Fruit fly (Drosophila melanogaster) whole organism, embryonic: Measurements from ENCODE around the gene CG4461.

ENCODE experiments used
- Bteb2 ChIP-seq: fragments of 200-800 bp; sonication (Bioruptor generic); optimal IDR thresholded peaks from 2 replicates; lab custom pipeline; 2016; ENCODE audit warnings: missing biosample characterization, missing genetic modification characterization
- CG10209 ChIP-seq: fragments of 200-800 bp; sonication (Bioruptor generic); optimal IDR thresholded peaks from 3 replicates; lab custom pipeline; 2017; ENCODE audit warnings: missing biosample characterization, mild to moderate bottlenecking, missing genetic modification characterization, missing genetic modification reagents
- CG10321 ChIP-seq: fragments of 200-800 bp; sonication (Bioruptor generic); IDR thresholded peaks from 2 replicates; pipeline ENCODE4 v1.3.6; 2022; ENCODE audit warnings: missing biosample characterization, missing genetic modification characterization
- CG16779 ChIP-seq: fragments of 200-800 bp; sonication (Bioruptor generic); IDR thresholded peaks from 2 replicates; pipeline ENCODE4 v1.3.6; 2022; ENCODE audit warnings: missing biosample characterization, missing genetic modification characterization
- CG30020 ChIP-seq: fragments of 200-800 bp; optimal IDR thresholded peaks from 2 replicates; lab custom pipeline; 2019; ENCODE audit warnings: missing biosample characterization, mild to moderate bottlenecking, missing genetic modification characterization, moderate library complexity
- CG3407 ChIP-seq: fragments of 200-800 bp; sonication (Bioruptor generic); optimal IDR thresholded peaks from 2 replicates; lab custom pipeline; 2018; ENCODE audit warnings: missing biosample characterization, mild to moderate bottlenecking, missing genetic modification characterization
- CG4282 ChIP-seq: fragments of 200-800 bp; sonication (Bioruptor generic); optimal IDR thresholded peaks from 2 replicates; lab custom pipeline; 2016; ENCODE audit warnings: missing biosample characterization, missing genetic modification characterization
- CG6254 ChIP-seq: fragments of 200-800 bp; sonication (Bioruptor generic); optimal IDR thresholded peaks from 3 replicates; lab custom pipeline; 2017; ENCODE audit warnings: mild to moderate bottlenecking, missing biosample characterization, missing genetic modification reagents, missing genetic modification characterization
- CG7786 ChIP-seq: fragments of 200-800 bp; sonication (Bioruptor generic); optimal IDR thresholded peaks from 2 replicates; lab custom pipeline; 2016; ENCODE audit warnings: missing biosample characterization, missing genetic modification characterization
- CG7963 ChIP-seq: fragments of 200-800 bp; sonication (Bioruptor generic); IDR thresholded peaks from 3 replicates; pipeline ENCODE4 v1.3.6; 2022; ENCODE audit warnings: missing biosample characterization, missing genetic modification characterization; ENCODE audit not compliant: partially characterized antibody
- CG8944 ChIP-seq: fragments of 200-800 bp; sonication (Bioruptor generic); optimal IDR thresholded peaks from 3 replicates; lab custom pipeline; 2016; ENCODE audit warnings: missing biosample characterization, missing genetic modification characterization
- CG9727 ChIP-seq: fragments of 200-800 bp; sonication (Bioruptor generic); optimal IDR thresholded peaks from 3 replicates; lab custom pipeline; 2017; ENCODE audit warnings: missing biosample characterization, mild to moderate bottlenecking, missing genetic modification characterization
- CG9817 ChIP-seq: fragments of 200-800 bp; sonication (Bioruptor generic); optimal IDR thresholded peaks from 2 replicates; lab custom pipeline; 2018; ENCODE audit warnings: missing biosample characterization, mild to moderate bottlenecking, missing genetic modification characterization, moderate library complexity
- CrebB ChIP-seq: fragments of 200-800 bp; sonication (Bioruptor generic); optimal IDR thresholded peaks from 3 replicates; lab custom pipeline; 2018; ENCODE audit warnings: missing biosample characterization, mild to moderate bottlenecking, missing genetic modification characterization
- D ChIP-seq, 2 experiments: fragments of 200-800 bp in 1 of 2; fragments of >200 bp in 1 of 2; sonication (Bioruptor generic) in 1 of 2; optimal IDR thresholded peaks; 2 replicates in 1 of 2; 3 replicates in 1 of 2; lab custom pipeline; 2017; ENCODE audit warnings: mild to moderate bottlenecking in 1 of 2, missing biosample characterization in 1 of 2, missing genetic modification characterization in 1 of 2, missing genetic modification reagents in 1 of 2
- Doc3 ChIP-seq: fragments of 200-800 bp; sonication (Bioruptor generic); IDR thresholded peaks from 3 replicates; pipeline ENCODE4 v1.3.6; 2022; ENCODE audit warnings: missing biosample characterization, missing genetic modification characterization; ENCODE audit not compliant: partially characterized antibody
- Drgx ChIP-seq: fragments of 200-800 bp; sonication (Bioruptor generic); IDR thresholded peaks from 2 replicates; pipeline ENCODE4 v1.3.6; 2022; ENCODE audit warnings: missing biosample characterization, missing genetic modification characterization
- Gug ChIP-seq: fragments of 200-800 bp; sonication (Bioruptor generic); IDR thresholded peaks from 4 replicates; pipeline ENCODE4 v1.3.6; 2022; ENCODE audit warnings: missing biosample characterization, missing genetic modification characterization
- Hr51 ChIP-seq, 2 experiments: fragments of 200-800 bp; sonication (Bioruptor generic); optimal IDR thresholded peaks; 2 replicates in 1 of 2; 3 replicates in 1 of 2; lab custom pipeline; 2016 to 2018; ENCODE audit warnings: missing biosample characterization in 2 of 2, missing genetic modification characterization in 2 of 2, mild to moderate bottlenecking in 1 of 2, moderate library complexity in 1 of 2
- Opbp ChIP-seq: fragments of 200-800 bp; sonication (Bioruptor generic); IDR thresholded peaks from 3 replicates; pipeline ENCODE4 v1.3.6; 2022; ENCODE audit warnings: missing biosample characterization, missing genetic modification characterization; ENCODE audit not compliant: partially characterized antibody
- Ptx1 ChIP-seq: fragments of 200-800 bp; sonication (Bioruptor generic); IDR thresholded peaks from 2 replicates; pipeline ENCODE4 v1.3.6; 2022; ENCODE audit warnings: missing biosample characterization, missing genetic modification characterization
- Side ChIP-seq: fragments of 200-800 bp; sonication (Bioruptor generic); optimal IDR thresholded peaks from 2 replicates; lab custom pipeline; 2016; ENCODE audit warnings: missing biosample characterization, missing genetic modification characterization
- Sox102F ChIP-seq: fragments of 200-800 bp; sonication (Bioruptor generic); optimal IDR thresholded peaks from 2 replicates; lab custom pipeline; 2018; ENCODE audit warnings: missing biosample characterization, mild to moderate bottlenecking, missing genetic modification characterization, moderate library complexity
- Sry-β ChIP-seq: fragments of 200-800 bp; sonication (Bioruptor generic); optimal IDR thresholded peaks from 2 replicates; lab custom pipeline; 2018; ENCODE audit warnings: missing biosample characterization, mild to moderate bottlenecking, missing genetic modification characterization, moderate library complexity
- Sry-δ ChIP-seq: fragments of 200-800 bp; sonication (Bioruptor generic); optimal IDR thresholded peaks from 2 replicates; lab custom pipeline; 2016; ENCODE audit warnings: missing biosample characterization, missing genetic modification characterization
- ab ChIP-seq: fragments of 200-800 bp; sonication (Bioruptor generic); optimal IDR thresholded peaks from 2 replicates; lab custom pipeline; 2016; ENCODE audit warnings: missing biosample characterization, missing genetic modification characterization
- al ChIP-seq: fragments of 200-800 bp; sonication (Bioruptor generic); IDR thresholded peaks from 2 replicates; pipeline ENCODE4 v1.3.6; 2022; ENCODE audit warnings: missing biosample characterization, missing genetic modification characterization
- aop ChIP-seq: fragments of 200-800 bp; sonication (Bioruptor generic); IDR thresholded peaks from 2 replicates; pipeline ENCODE4 v1.3.6; 2022; ENCODE audit warnings: missing biosample characterization, missing genetic modification characterization
- ara ChIP-seq: fragments of 200-800 bp; sonication (Bioruptor generic); IDR thresholded peaks from 2 replicates; pipeline ENCODE4 v1.3.6; 2022; ENCODE audit warnings: missing biosample characterization, missing genetic modification characterization
- bigmax ChIP-seq: fragments of 200-800 bp; sonication (Bioruptor generic); optimal IDR thresholded peaks from 2 replicates; lab custom pipeline; 2018; ENCODE audit warnings: missing biosample characterization, mild to moderate bottlenecking, missing genetic modification characterization
- chm ChIP-seq: fragments of 200-800 bp; sonication (Bioruptor generic); IDR thresholded peaks from 2 replicates; pipeline ENCODE4 v1.3.6; 2022; ENCODE audit warnings: missing biosample characterization, missing genetic modification characterization
- dpn ChIP-seq, 2 experiments: fragments of 200-800 bp; sonication (Bioruptor generic); optimal IDR thresholded peaks; 3 replicates each; lab custom pipeline; 2016; ENCODE audit warnings: missing biosample characterization in 2 of 2, missing genetic modification characterization in 2 of 2
- esg ChIP-seq: fragments of 200-800 bp; sonication (Bioruptor generic); conservative IDR thresholded peaks from 2 replicates; pipeline ENCODE4 v1.3.6; 2022; ENCODE audit warnings: missing biosample characterization, missing genetic modification characterization
- gcm2 ChIP-seq: fragments of 200-800 bp; sonication (Bioruptor generic); optimal IDR thresholded peaks from 2 replicates; lab custom pipeline; 2016; ENCODE audit warnings: missing biosample characterization, missing genetic modification characterization
- hb ChIP-seq: fragments of 200-800 bp; sonication (Bioruptor generic); IDR thresholded peaks from 3 replicates; pipeline ENCODE4 v1.3.6; 2022; ENCODE audit warnings: missing biosample characterization, missing genetic modification characterization; ENCODE audit not compliant: partially characterized antibody
- her ChIP-seq: fragments of 200-800 bp; sonication (Bioruptor generic); optimal IDR thresholded peaks from 2 replicates; lab custom pipeline; 2016; ENCODE audit warnings: missing biosample characterization, missing genetic modification characterization
- ind ChIP-seq: fragments of 200-800 bp; sonication (Bioruptor generic); optimal IDR thresholded peaks from 3 replicates; lab custom pipeline; 2016; ENCODE audit warnings: missing biosample characterization, missing genetic modification characterization
- inv ChIP-seq: fragments of 200-800 bp; sonication (Bioruptor generic); IDR thresholded peaks from 2 replicates; pipeline ENCODE4 v1.3.6; 2022; ENCODE audit warnings: missing biosample characterization, missing genetic modification characterization; ENCODE audit not compliant: partially characterized antibody
- jumu ChIP-seq: fragments of 200-800 bp; sonication (Bioruptor generic); optimal IDR thresholded peaks from 3 replicates; lab custom pipeline; 2016; ENCODE audit warnings: missing biosample characterization, missing genetic modification characterization
- kah ChIP-seq: fragments of 200-800 bp; sonication (Bioruptor generic); optimal IDR thresholded peaks from 2 replicates; lab custom pipeline; 2018; ENCODE audit warnings: missing biosample characterization, mild to moderate bottlenecking, missing genetic modification characterization
- luna ChIP-seq: fragments of 200-800 bp; sonication (Bioruptor generic); optimal IDR thresholded peaks from 2 replicates; lab custom pipeline; 2016; ENCODE audit warnings: missing biosample characterization, missing genetic modification characterization
- onecut ChIP-seq: fragments of 200-800 bp; sonication (Bioruptor generic); IDR thresholded peaks from 2 replicates; pipeline ENCODE4 v1.3.6; 2022; ENCODE audit warnings: missing biosample characterization, missing genetic modification characterization
- prd ChIP-seq, 3 experiments: fragments of >200 bp in 2 of 3; fragments of 200-800 bp in 1 of 3; sonication (Bioruptor generic) in 1 of 3; optimal IDR thresholded peaks in 2 of 3; IDR thresholded peaks in 1 of 3; 2 replicates in 2 of 3; 3 replicates in 1 of 3; pipeline versions ENCODE4 v1.3.6 to Lab custom; 2017 to 2022; ENCODE audit warnings: missing biosample characterization in 1 of 3, missing genetic modification characterization in 1 of 3
- pum ChIP-seq: fragments of 200-800 bp; sonication (Bioruptor generic); optimal IDR thresholded peaks from 2 replicates; lab custom pipeline; 2016; ENCODE audit warnings: missing biosample characterization, missing genetic modification characterization
- sens ChIP-seq: fragments of 200-800 bp; sonication (Bioruptor generic); peaks from one replicate; lab custom pipeline; 2016; ENCODE audit warnings: missing biosample characterization, missing genetic modification characterization
- tna ChIP-seq: fragments of 200-800 bp; sonication (Bioruptor generic); IDR thresholded peaks from 2 replicates; pipeline ENCODE4 v1.3.6; 2022; ENCODE audit warnings: missing biosample characterization, missing genetic modification characterization; ENCODE audit not compliant: partially characterized antibody
- vvl ChIP-seq: fragments of 200-800 bp; sonication (Bioruptor generic); IDR thresholded peaks from 2 replicates; pipeline ENCODE4 v1.3.6; 2022; ENCODE audit warnings: missing biosample characterization, missing genetic modification characterization
- wdn ChIP-seq: fragments of 200-800 bp; sonication (Bioruptor generic); IDR thresholded peaks from 2 replicates; pipeline ENCODE4 v1.3.6; 2022; ENCODE audit warnings: missing biosample characterization, missing genetic modification characterization
- zfh2 ChIP-seq: fragments of 200-800 bp; sonication (Bioruptor generic); optimal IDR thresholded peaks from 2 replicates; lab custom pipeline; 2016; ENCODE audit warnings: missing biosample characterization, missing genetic modification characterization

CG4461 gene

DNA sequence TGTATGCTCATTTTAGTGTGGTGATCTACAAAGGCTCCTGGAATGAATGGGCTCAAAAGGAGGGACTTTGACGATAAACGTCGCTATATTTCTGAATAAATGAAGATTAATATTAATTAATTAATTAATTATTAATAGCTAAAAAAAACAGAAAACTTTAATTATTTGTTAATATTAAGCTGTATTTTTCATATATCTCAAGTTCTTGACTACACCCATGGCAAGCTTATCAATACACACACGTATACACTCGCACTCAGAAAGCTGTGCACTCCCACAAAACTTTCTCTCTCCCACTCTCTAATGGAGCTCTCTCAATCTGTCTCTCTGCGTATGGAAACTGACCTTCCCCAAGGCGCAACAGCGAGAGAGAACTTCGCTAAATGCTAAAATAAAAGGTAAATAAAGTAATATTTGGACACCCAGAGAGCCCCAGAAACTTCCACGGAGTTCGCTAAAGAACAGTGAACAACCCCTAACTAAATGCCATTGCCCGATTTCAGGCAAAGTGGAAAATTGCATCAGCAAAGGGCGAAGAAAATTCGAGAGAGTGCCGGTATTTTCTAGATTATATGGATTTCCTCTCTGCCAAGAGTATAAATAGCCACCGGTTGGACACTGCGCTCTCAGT is 1.7 kb upstream of the CG4461 start (continued):
- no peak for TF ChIP-seq ab (GFP tag; lab: Kevin White, UChicago)
- no peak; the same call in 1 of the 2 replicates for TF ChIP-seq tna (GFP tag; lab: Robert Waterston, UW)
- TF ChIP-seq CG4282 (GFP tag; lab: Kevin White, UChicago): no peak
- TF ChIP-seq wdn (GFP tag; lab: Robert Waterston, UW): peak; percentile 55
- TF ChIP-seq Bteb2 (GFP tag; lab: Kevin White, UChicago): no peak
- peak; percentile 76 for TF ChIP-seq Sox102F (GFP tag; lab: Kevin White, UChicago)
- TF ChIP-seq sens (GFP tag; lab: Kevin White, UChicago): peak; percentile 89
- TF ChIP-seq hb: no peak
- no peak for TF ChIP-seq D (optimal IDR thresholded peaks at IDR 0.05; lab: Kevin White, UChicago)
- peak; percentile 66 for TF ChIP-seq D (GFP tag; optimal IDR thresholded peaks at IDR 0.05; lab: Kevin White, UChicago)
- TF ChIP-seq CG7963: no peak
- TF ChIP-seq aop (GFP tag; lab: Robert Waterston, UW): no peak
- no peak for TF ChIP-seq CG10321 (GFP tag; lab: Robert Waterston, UW)
- no peak for TF ChIP-seq CG8944 (GFP tag; lab: Kevin White, UChicago)
- no peak for TF ChIP-seq inv (GFP tag; lab: Robert Waterston, UW)
- TF ChIP-seq al (GFP tag; lab: Robert Waterston, UW): no peak
- peak; percentile 40 for TF ChIP-seq onecut (GFP tag; lab: Robert Waterston, UW)
- no peak for TF ChIP-seq Gug
- peak; percentile 45; the same call in 2 of the 3 replicates for TF ChIP-seq Doc3 (GFP tag; lab: Robert Waterston, UW)
- peak; percentile 39 for TF ChIP-seq CG9817
- TF ChIP-seq Hr51 (GFP tag; optimal IDR thresholded peaks at IDR 0.05; lab: Kevin White, UChicago): peak in 1 of 2 experiments; percentile 67
- peak; percentile 94 for TF ChIP-seq vvl
- TF ChIP-seq zfh2 (GFP tag; lab: Kevin White, UChicago): no peak
- TF ChIP-seq esg (GFP tag; lab: Robert Waterston, UW): peak; percentile 48
- TF ChIP-seq ara (GFP tag; lab: Robert Waterston, UW): peak; percentile 66; the same call in 1 of the 2 replicates
- TF ChIP-seq dpn (GFP tag; optimal IDR thresholded peaks at IDR 0.05; lab: Kevin White, UChicago): peak in 1 of 2 experiments; percentile 43
- TF ChIP-seq Drgx: peak; percentile 88
- no peak for TF ChIP-seq CG7786 (GFP tag; lab: Kevin White, UChicago)
- no peak for TF ChIP-seq gcm2 (GFP tag; lab: Kevin White, UChicago)
- peak; percentile 57; the same call in 1 of the 2 replicates for TF ChIP-seq chm (GFP tag; lab: Robert Waterston, UW)
- TF ChIP-seq CG10209 (GFP tag; lab: Kevin White, UChicago): peak; percentile 57
- no peak for TF ChIP-seq CrebB (tag; lab: Kevin White, UChicago)
- TF ChIP-seq kah (GFP tag; lab: Kevin White, UChicago): no peak
- TF ChIP-seq luna (GFP tag; lab: Kevin White, UChicago): no peak
- no peak for TF ChIP-seq Sry-δ
- no peak for TF ChIP-seq bigmax (GFP tag; lab: Kevin White, UChicago)
- peak; percentile 71 for TF ChIP-seq CG6254 (GFP tag; lab: Kevin White, UChicago)
- no peak for TF ChIP-seq prd (optimal IDR thresholded peaks at IDR 0.05; lab: Kevin White, UChicago)
- peak; percentile 60 for TF ChIP-seq prd (GFP tag; IDR thresholded peaks at IDR 0.05; lab: Robert Waterston, UW)
- no peak for TF ChIP-seq Sry-β (GFP tag; lab: Kevin White, UChicago)
- no peak for TF ChIP-seq pum (GFP tag; lab: Kevin White, UChicago)
- no peak for TF ChIP-seq CG30020 (tag; lab: Kevin White, UChicago)
- TF ChIP-seq CG16779 (GFP tag; lab: Robert Waterston, UW): no peak
- no peak for TF ChIP-seq Side
- peak; percentile 45; the same call in 1 of the 3 replicates for TF ChIP-seq Opbp (GFP tag; lab: Robert Waterston, UW)
- no peak for TF ChIP-seq jumu (GFP tag; lab: Kevin White, UChicago)
- peak; percentile 54 for TF ChIP-seq CG3407
- TF ChIP-seq CG9727 (GFP tag; lab: Kevin White, UChicago): peak; percentile 66
- peak; percentile 71 for TF ChIP-seq ind (GFP tag; lab: Kevin White, UChicago)
- TF ChIP-seq Ptx1 (GFP tag; lab: Robert Waterston, UW): peak; percentile 71
- TF ChIP-seq her (GFP tag; lab: Kevin White, UChicago): no peak
